Worm (Caenorhabditis elegans) whole organism, L3 larva: ENCODE measurements around the gene tag-250.

ENCODE experiments used
- ceh-16 ChIP-seq: sonication (generic microtip); optimal IDR thresholded peaks from 2 replicates; lab custom pipeline; 2017; ENCODE audit warnings: missing biosample characterization, missing genetic modification characterization
- ceh-28 ChIP-seq: fragments of 150-350 bp; optimal IDR thresholded peaks from 2 replicates; lab custom pipeline; 2014; ENCODE audit warnings: missing biosample characterization, missing genetic modification reagents, missing genetic modification characterization
- ceh-82 ChIP-seq: fragments of 150-350 bp; optimal IDR thresholded peaks from 2 replicates; lab custom pipeline; 2014; ENCODE audit warnings: missing biosample characterization, missing genetic modification characterization
- fkh-10 ChIP-seq: sonication (generic microtip); optimal IDR thresholded peaks from 2 replicates; lab custom pipeline; 2017; ENCODE audit warnings: missing biosample characterization, missing genetic modification reagents, missing genetic modification characterization
- nhr-23 ChIP-seq: fragments of 150-350 bp; optimal IDR thresholded peaks from 2 replicates; lab custom pipeline; 2014; ENCODE audit warnings: missing biosample characterization, missing genetic modification reagents, missing genetic modification characterization
- nhr-28 ChIP-seq: fragments of 150-350 bp; optimal IDR thresholded peaks from 2 replicates; lab custom pipeline; 2014; ENCODE audit warnings: missing biosample characterization, missing genetic modification characterization
- pqm-1 ChIP-seq: fragments of 150-350 bp; optimal IDR thresholded peaks from 2 replicates; lab custom pipeline; 2017; ENCODE audit warnings: missing biosample characterization, missing genetic modification characterization, inconsistent platforms
- tbx-2 ChIP-seq: sonication (generic microtip); optimal IDR thresholded peaks from 2 replicates; lab custom pipeline; 2016; ENCODE audit warnings: mild to moderate bottlenecking, missing genetic modification characterization, missing compliant biosample characterization

- TF ChIP-seq fkh-10: no peak
- no peak for TF ChIP-seq ceh-82 (tag; lab: Kevin White, UChicago)
- TF ChIP-seq ceh-16 (tag; lab: Kevin White, UChicago): no peak
- no peak for TF ChIP-seq nhr-28 (tag; lab: Kevin White, UChicago)
- no peak for TF ChIP-seq tbx-2
- no peak for TF ChIP-seq pqm-1
- no peak for TF ChIP-seq ceh-28 (tag; lab: Kevin White, UChicago)
- TF ChIP-seq nhr-23 (tag; lab: Kevin White, UChicago): no peak
These were observed 47.6 kb downstream of the tag-250 start for ce11 chrIII:7877090-7877489.
